Worm (Caenorhabditis elegans) whole organism, midembryonic: ENCODE data around the gene ift-139.

Experiments used
- ztf-23 ChIP-seq: fragments of 200-800 bp; sonication (Bioruptor generic); IDR thresholded peaks from 2 replicates; pipeline ENCODE4 v1.3.6; 2022; ENCODE audit warnings: missing genetic modification reagents, missing genetic modification characterization, missing compliant biosample characterization
- ztf-29 ChIP-seq: fragments of 200-800 bp; sonication (Bioruptor generic); IDR thresholded peaks from 2 replicates; pipeline ENCODE4 v1.3.6; 2022; ENCODE audit warnings: missing genetic modification reagents, missing genetic modification characterization, missing compliant biosample characterization

ce11 chrIII:6011310-6011709 is 28.0 kb downstream of the ift-139 start:
- TF ChIP-seq ztf-23 (GFP tag; lab: Robert Waterston, UW) (no peak), ztf-29 (GFP tag; lab: Robert Waterston, UW) (no peak)
